Worm (Caenorhabditis elegans) whole organism, L1 larva: ENCODE data around the gene swm-1.

Source experiments
- C34B4.2 ChIP-seq: sonication (generic microtip); optimal IDR thresholded peaks from 2 replicates; lab custom pipeline; 2017; ENCODE audit warnings: mild to moderate bottlenecking, missing genetic modification characterization, missing compliant biosample characterization
- Y116A8C.19 ChIP-seq: sonication (generic microtip); optimal IDR thresholded peaks from 2 replicates; lab custom pipeline; 2016; ENCODE audit warnings: missing compliant biosample characterization, missing genetic modification characterization, borderline replicate concordance
- aha-1 ChIP-seq: fragments of 150-350 bp; optimal IDR thresholded peaks from 2 replicates; lab custom pipeline; 2014; ENCODE audit warnings: missing biosample characterization, missing genetic modification characterization
- alr-1 ChIP-seq: fragments of 200-800 bp; sonication (Bioruptor generic); optimal IDR thresholded peaks from 2 replicates; lab custom pipeline; 2018; ENCODE audit warnings: borderline replicate concordance, mild to moderate bottlenecking, missing genetic modification characterization, missing compliant biosample characterization
- ceh-63 ChIP-seq: fragments of 200-800 bp; sonication (Bioruptor generic); optimal IDR thresholded peaks from 2 replicates; lab custom pipeline; 2018; ENCODE audit warnings: mild to moderate bottlenecking, missing genetic modification characterization, missing compliant biosample characterization
- ceh-82 ChIP-seq, 3 experiments: fragments of 150-350 bp in 1 of 3; sonication (generic microtip) in 2 of 3; optimal IDR thresholded peaks; 2 replicates each; lab custom pipeline; 2014 to 2017; ENCODE audit warnings: missing biosample characterization in 3 of 3, missing genetic modification characterization in 3 of 3
- ceh-90 ChIP-seq: sonication (generic microtip); optimal IDR thresholded peaks from 2 replicates; lab custom pipeline; 2016; ENCODE audit warnings: missing genetic modification characterization, missing compliant biosample characterization
- ces-1 ChIP-seq: fragments of 150-350 bp; optimal IDR thresholded peaks from 2 replicates; lab custom pipeline; 2014; ENCODE audit warnings: missing biosample characterization, missing genetic modification reagents, missing genetic modification characterization
- dpl-1 ChIP-seq, 3 experiments: fragments of 150-350 bp in 2 of 3; sonication (generic microtip) in 1 of 3; optimal IDR thresholded peaks; 2 replicates each; lab custom pipeline; 2014 to 2017; ENCODE audit warnings: missing biosample characterization in 3 of 3, missing genetic modification characterization in 3 of 3, missing genetic modification reagents in 3 of 3
- dsc-1 ChIP-seq: sonication (generic microtip); optimal IDR thresholded peaks from 2 replicates; lab custom pipeline; 2016; ENCODE audit warnings: mild to moderate bottlenecking, missing genetic modification characterization, missing compliant biosample characterization
- egl-13 ChIP-seq: sonication (generic microtip); optimal IDR thresholded peaks from 2 replicates; lab custom pipeline; 2016; ENCODE audit warnings: missing genotype, missing genetic modification reagents, missing genetic modification characterization, missing compliant biosample characterization
- egl-27 ChIP-seq, 2 experiments: fragments of 150-350 bp in 1 of 2; sonication (generic microtip); optimal IDR thresholded peaks; 3 replicates each; lab custom pipeline; 2017 to 2018; ENCODE audit warnings: missing biosample characterization in 2 of 2, missing genetic modification characterization in 2 of 2, missing genetic modification reagents in 2 of 2
- elt-3 ChIP-seq, 6 experiments: fragments of 150-350 bp in 1 of 6; sonication (generic microtip); optimal IDR thresholded peaks; 2 replicates each; lab custom pipeline; 2017 to 2018; ENCODE audit warnings: missing biosample characterization in 6 of 6, missing genetic modification characterization in 6 of 6, inconsistent platforms in 1 of 6
- ets-5 ChIP-seq: fragments of 200-800 bp; sonication (Bioruptor generic); IDR thresholded peaks from 2 replicates; pipeline ENCODE4 v1.3.6; 2022; ENCODE audit warnings: missing genetic modification characterization, missing compliant biosample characterization
- fkh-4 ChIP-seq: sonication (generic microtip); optimal IDR thresholded peaks from 2 replicates; lab custom pipeline; 2016; ENCODE audit warnings: missing compliant biosample characterization, missing genetic modification characterization, borderline replicate concordance
- grh-1 ChIP-seq: fragments of 200-800 bp; sonication (Bioruptor generic); IDR thresholded peaks from 2 replicates; pipeline ENCODE4 v1.3.6; 2022; ENCODE audit warnings: missing genetic modification reagents, missing genetic modification characterization, missing compliant biosample characterization
- hlh-17 ChIP-seq: fragments of 200-800 bp; sonication (Bioruptor generic); optimal IDR thresholded peaks from 2 replicates; lab custom pipeline; 2018; ENCODE audit warnings: missing genetic modification characterization, mild to moderate bottlenecking, missing compliant biosample characterization, moderate library complexity, borderline replicate concordance
- hpl-2 ChIP-seq: fragments of 150-350 bp; optimal IDR thresholded peaks from 2 replicates; lab custom pipeline; 2014; ENCODE audit warnings: missing biosample characterization, missing genetic modification reagents, missing genetic modification characterization
- irx-1 ChIP-seq: sonication (generic microtip); optimal IDR thresholded peaks from 2 replicates; lab custom pipeline; 2016; ENCODE audit warnings: missing genetic modification characterization, missing compliant biosample characterization
- jun-1 ChIP-seq: fragments of 150-350 bp; optimal IDR thresholded peaks from 2 replicates; lab custom pipeline; 2014; ENCODE audit warnings: missing biosample characterization, missing genetic modification reagents, missing genetic modification characterization
- lin-13 ChIP-seq: fragments of 150-350 bp; optimal IDR thresholded peaks from 2 replicates; lab custom pipeline; 2014; ENCODE audit warnings: missing biosample characterization, missing genetic modification reagents, missing genetic modification characterization
- lin-14 ChIP-seq: fragments of 200-800 bp; sonication (Bioruptor generic); optimal IDR thresholded peaks from 2 replicates; lab custom pipeline; 2018; ENCODE audit warnings: mild to moderate bottlenecking, missing genetic modification characterization, moderate library complexity, missing compliant biosample characterization
- lin-15B ChIP-seq: fragments of 150-350 bp; sonication (generic microtip); optimal IDR thresholded peaks from 3 replicates; lab custom pipeline; 2014; ENCODE audit warnings: missing biosample characterization, missing genetic modification characterization
- lin-35 ChIP-seq, 2 experiments: fragments of 150-350 bp; optimal IDR thresholded peaks; 2 replicates each; lab custom pipeline; 2014; ENCODE audit warnings: missing biosample characterization in 2 of 2, missing genetic modification characterization in 2 of 2, missing genetic modification reagents in 2 of 2
- lsy-2 ChIP-seq, 2 experiments: fragments of 150-350 bp; optimal IDR thresholded peaks; 2 replicates each; lab custom pipeline; 2014; ENCODE audit warnings: missing biosample characterization in 2 of 2, missing genetic modification characterization in 2 of 2
- mab-9 ChIP-seq: fragments of 200-800 bp; sonication (Bioruptor generic); IDR thresholded peaks from 2 replicates; pipeline ENCODE4 v1.3.6; 2022; ENCODE audit warnings: missing genetic modification reagents, missing genetic modification characterization, missing compliant biosample characterization
- mdl-1 ChIP-seq, 2 experiments: fragments of 150-350 bp; optimal IDR thresholded peaks; 2 replicates each; lab custom pipeline; 2014 to 2017; ENCODE audit warnings: missing biosample characterization in 2 of 2, missing genetic modification characterization in 2 of 2, inconsistent platforms in 1 of 2
- mep-1 ChIP-seq: fragments of 150-350 bp; optimal IDR thresholded peaks from 2 replicates; lab custom pipeline; 2014; ENCODE audit warnings: missing biosample characterization, missing genetic modification characterization
- nhr-19 ChIP-seq: fragments of 200-800 bp; sonication (Bioruptor generic); conservative IDR thresholded peaks from 2 replicates; pipeline ENCODE4 v1.3.6; 2022; ENCODE audit warnings: missing genetic modification characterization, missing compliant biosample characterization
- nhr-20 ChIP-seq: sonication (generic microtip); optimal IDR thresholded peaks from 2 replicates; lab custom pipeline; 2016; ENCODE audit warnings: mild to moderate bottlenecking, missing genetic modification characterization, missing compliant biosample characterization
- nhr-237 ChIP-seq: fragments of 150-350 bp; optimal IDR thresholded peaks from 2 replicates; lab custom pipeline; 2014; ENCODE audit warnings: missing biosample characterization, missing genetic modification characterization
- nhr-47 ChIP-seq: sonication (generic microtip); optimal IDR thresholded peaks from 2 replicates; lab custom pipeline; 2016; ENCODE audit warnings: mild to moderate bottlenecking, missing genetic modification characterization, moderate library complexity, missing compliant biosample characterization
- nhr-71 ChIP-seq: sonication (generic microtip); optimal IDR thresholded peaks from 2 replicates; lab custom pipeline; 2016; ENCODE audit warnings: mild to moderate bottlenecking, missing genetic modification characterization, moderate library complexity, missing compliant biosample characterization
- nhr-84 ChIP-seq: sonication (generic microtip); optimal IDR thresholded peaks from 2 replicates; lab custom pipeline; 2017; ENCODE audit warnings: missing biosample characterization, missing genetic modification characterization
- nhr-85 ChIP-seq: sonication (generic microtip); peaks from one replicate; lab custom pipeline; 2016; ENCODE audit warnings: missing genetic modification characterization, inconsistent platforms, missing compliant biosample characterization
- rnt-1 ChIP-seq: sonication (generic microtip); optimal IDR thresholded peaks from 2 replicates; lab custom pipeline; 2016; ENCODE audit warnings: mild to moderate bottlenecking, missing genetic modification characterization, moderate library complexity, missing compliant biosample characterization
- skn-1 ChIP-seq: fragments of 150-350 bp; optimal IDR thresholded peaks from 2 replicates; lab custom pipeline; 2014; ENCODE audit warnings: missing biosample characterization, missing genetic modification characterization
- sox-4 ChIP-seq: sonication (generic microtip); optimal IDR thresholded peaks from 2 replicates; lab custom pipeline; 2016; ENCODE audit warnings: missing genetic modification characterization, missing compliant biosample characterization
- sptf-1 ChIP-seq: fragments of 150-350 bp; optimal IDR thresholded peaks from 2 replicates; lab custom pipeline; 2014; ENCODE audit warnings: missing biosample characterization, missing genetic modification characterization
- swsn-7 ChIP-seq: sonication (generic microtip); optimal IDR thresholded peaks from 2 replicates; lab custom pipeline; 2016; ENCODE audit warnings: missing genetic modification characterization, missing compliant biosample characterization
- unc-62 ChIP-seq: fragments of 150-350 bp; optimal IDR thresholded peaks from 2 replicates; lab custom pipeline; 2014; ENCODE audit warnings: missing biosample characterization, missing genetic modification reagents, missing genetic modification characterization
- unc-98 ChIP-seq: fragments of 200-800 bp; sonication (Bioruptor generic); IDR thresholded peaks from 2 replicates; pipeline ENCODE4 v1.3.6; 2022; ENCODE audit warnings: missing genetic modification characterization, missing compliant biosample characterization
- xbp-1 ChIP-seq: sonication (generic microtip); optimal IDR thresholded peaks from 2 replicates; lab custom pipeline; 2016; ENCODE audit warnings: missing genetic modification characterization, missing compliant biosample characterization
- zip-4 ChIP-seq: fragments of 200-800 bp; sonication (Bioruptor generic); optimal IDR thresholded peaks from 2 replicates; lab custom pipeline; 2018; ENCODE audit warnings: mild to moderate bottlenecking, missing genetic modification characterization, moderate library complexity, missing compliant biosample characterization
- ztf-4 ChIP-seq: fragments of 150-350 bp; optimal IDR thresholded peaks from 2 replicates; lab custom pipeline; 2014; ENCODE audit warnings: missing biosample characterization, missing genetic modification characterization

swm-1 gene

DNA sequence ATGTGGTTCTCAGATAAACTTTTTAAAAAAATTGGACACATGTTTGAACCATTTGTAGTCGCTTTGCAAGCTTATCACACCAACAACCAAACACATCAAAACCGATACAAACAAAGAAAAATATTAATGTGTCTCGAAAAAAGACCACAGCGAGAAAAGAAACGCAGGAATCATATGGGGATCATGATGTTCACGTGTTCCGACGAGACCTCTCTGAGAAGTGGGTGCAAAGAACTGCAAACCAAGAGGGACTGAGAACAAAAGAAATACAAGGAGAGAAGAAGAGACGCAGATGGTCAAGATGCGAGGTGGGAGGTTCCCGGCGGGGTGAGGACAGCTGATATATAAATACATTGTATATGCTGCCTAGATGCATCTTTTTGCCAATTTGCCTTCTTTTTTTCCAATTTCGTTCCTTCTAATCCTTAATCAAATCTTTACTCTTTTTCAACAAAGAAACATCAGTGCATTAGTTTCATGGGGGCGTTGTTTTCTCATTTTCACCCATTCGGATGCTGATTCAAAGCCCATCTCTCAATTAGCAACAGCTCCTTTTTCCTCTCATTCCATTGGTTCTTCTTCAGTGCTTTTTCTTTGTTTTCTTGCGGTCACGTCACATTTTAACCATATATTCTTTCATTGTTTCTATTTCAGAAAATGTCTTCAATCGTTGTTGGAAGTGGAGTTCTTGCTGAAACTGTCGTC lies 41.1 kb upstream of the swm-1 start, which contains the start of gene F21C10.10 (continued):
- TF ChIP-seq ceh-90 (tag; lab: Kevin White, UChicago) (no peak), lin-14 (GFP tag; lab: Kevin White, UChicago) (peak; percentile 94), mab-9 (GFP tag; lab: Robert Waterston, UW) (0 out of 2 replicates have a peak, but pooled peaks have one; percentile 7)

DNA sequence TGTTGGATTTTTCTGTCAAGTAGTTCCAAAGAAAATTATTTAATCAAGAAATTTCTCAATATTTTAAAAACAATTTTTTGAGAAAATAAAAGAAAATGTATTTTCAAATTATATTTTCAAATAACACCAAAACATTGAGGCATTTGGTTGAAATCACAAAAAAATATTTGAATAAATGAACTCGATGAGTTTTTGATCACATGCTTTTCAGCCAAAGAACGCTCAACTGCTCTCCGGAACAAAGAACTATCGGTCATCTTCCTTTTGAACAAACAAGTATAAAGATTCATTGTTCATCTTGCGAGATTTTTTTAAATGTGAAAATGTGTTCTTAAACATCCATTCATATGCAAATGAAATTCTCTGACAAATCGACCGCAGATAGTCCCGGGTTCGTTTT lies 40.3 kb upstream of the swm-1 start:
- TF ChIP-seq C34B4.2 (tag; lab: Kevin White, UChicago) = no peak
- TF ChIP-seq fkh-4 = no peak
- TF ChIP-seq skn-1 (tag; lab: Kevin White, UChicago) = peak; percentile 20
- TF ChIP-seq ces-1 (GFP tag; lab: Kevin White, UChicago) = no peak
- no peak for TF ChIP-seq xbp-1 (tag; lab: Kevin White, UChicago)
- TF ChIP-seq rnt-1 (tag; lab: Kevin White, UChicago) = no peak
- TF ChIP-seq ceh-82 (tag; optimal IDR thresholded peaks at IDR 0.05; lab: Kevin White, UChicago) = no peak
- TF ChIP-seq swsn-7 (tag; lab: Kevin White, UChicago) = no peak
- TF ChIP-seq unc-98 (GFP tag; lab: Robert Waterston, UW) = no peak
- no peak for TF ChIP-seq nhr-84
- TF ChIP-seq nhr-85 (tag; lab: Kevin White, UChicago) = no peak
- no peak for TF ChIP-seq lin-15B (tag; lab: Kevin White, UChicago)
- no peak for TF ChIP-seq nhr-20 (tag; lab: Kevin White, UChicago)
- TF ChIP-seq nhr-19 (GFP tag; lab: Robert Waterston, UW) = peak; percentile 80
- TF ChIP-seq dpl-1 (GFP tag; optimal IDR thresholded peaks at IDR 0.05; lab: Kevin White, UChicago) = no peak
- no peak for TF ChIP-seq nhr-71 (tag; lab: Kevin White, UChicago)
- no peak for TF ChIP-seq sox-4
- TF ChIP-seq aha-1 = no peak
- TF ChIP-seq lsy-2 (tag; optimal IDR thresholded peaks at IDR 0.05; lab: Kevin White, UChicago) = no peak
- TF ChIP-seq ets-5 (GFP tag; lab: Robert Waterston, UW) = no peak
- no peak for TF ChIP-seq egl-27 (tag; optimal IDR thresholded peaks at IDR 0.05; lab: Kevin White, UChicago)
- no peak for TF ChIP-seq nhr-237 (tag; lab: Kevin White, UChicago)
- no peak for TF ChIP-seq grh-1 (GFP tag; lab: Robert Waterston, UW)
- TF ChIP-seq lin-13 (GFP tag; lab: Kevin White, UChicago) = no peak
- TF ChIP-seq egl-13 = no peak
- TF ChIP-seq lin-35 (GFP tag; optimal IDR thresholded peaks at IDR 0.05; lab: Kevin White, UChicago) = peak in 1 of 2 experiments; percentile 14

DNA sequence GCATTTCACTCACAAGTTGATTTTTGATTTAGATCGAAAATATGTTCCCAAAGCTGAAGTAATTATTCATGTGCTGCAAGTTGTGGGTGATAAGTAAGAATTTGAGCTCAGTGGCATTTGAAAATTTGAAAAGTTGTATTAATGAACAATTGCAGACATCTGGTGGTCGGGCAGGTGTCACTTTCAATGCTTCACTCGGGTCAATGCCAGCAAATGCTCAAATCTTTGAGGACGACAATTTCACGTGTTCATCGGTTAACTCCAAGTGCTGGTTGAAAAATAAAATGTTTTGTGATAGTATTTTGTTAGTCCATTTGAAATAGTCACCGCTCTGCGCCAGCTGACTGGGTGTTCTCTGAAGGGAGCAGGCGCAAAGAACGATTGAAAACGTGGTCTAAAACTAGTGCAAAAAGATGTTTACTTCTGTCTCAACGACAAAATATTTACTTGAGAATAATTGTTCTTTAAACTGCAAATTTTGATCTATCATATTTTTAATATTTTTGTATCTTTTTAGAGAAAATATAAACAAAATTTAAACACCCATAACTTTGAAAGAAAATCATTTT lies 39.5 kb upstream of the swm-1 start:
- no peak for TF ChIP-seq ceh-63 (GFP tag; lab: Kevin White, UChicago)
- no peak for TF ChIP-seq lin-15B (tag; lab: Kevin White, UChicago)
- TF ChIP-seq lin-13 (GFP tag; lab: Kevin White, UChicago) = no peak
- TF ChIP-seq nhr-85 (tag; lab: Kevin White, UChicago) = peak; percentile 95
- peak; percentile 52 for TF ChIP-seq grh-1 (GFP tag; lab: Robert Waterston, UW)
- no peak for TF ChIP-seq alr-1 (tag; lab: Kevin White, UChicago)
- TF ChIP-seq zip-4 (GFP tag; lab: Kevin White, UChicago) = no peak
- TF ChIP-seq Y116A8C.19 (tag; lab: Kevin White, UChicago) = no peak
- TF ChIP-seq nhr-47 (tag; lab: Kevin White, UChicago) = peak; percentile 67
- TF ChIP-seq nhr-84 = no peak
- no peak for TF ChIP-seq mab-9 (GFP tag; lab: Robert Waterston, UW)
- peak in 1 of 2 experiments; percentile 95 for TF ChIP-seq mdl-1 (tag; optimal IDR thresholded peaks at IDR 0.05; lab: Kevin White, UChicago)
- no peak for TF ChIP-seq dsc-1 (tag; lab: Kevin White, UChicago)
- TF ChIP-seq egl-27 (tag; optimal IDR thresholded peaks at IDR 0.05; lab: Kevin White, UChicago) = no peak
- TF ChIP-seq hpl-2 (GFP tag; lab: Kevin White, UChicago) = no peak
- no peak for TF ChIP-seq hlh-17
- peak; percentile 51 for TF ChIP-seq mep-1 (tag; lab: Kevin White, UChicago)
- no peak for TF ChIP-seq fkh-4
- TF ChIP-seq xbp-1 (tag; lab: Kevin White, UChicago) = peak; percentile 66
- peak; percentile 89 for TF ChIP-seq lin-14 (GFP tag; lab: Kevin White, UChicago)
- TF ChIP-seq sptf-1 (tag; lab: Kevin White, UChicago) = no peak
- no peak for TF ChIP-seq sox-4
- peak; percentile 18 for TF ChIP-seq jun-1 (tag; lab: Kevin White, UChicago)
- TF ChIP-seq unc-62 (GFP tag; lab: Kevin White, UChicago) = no peak
- no peak for TF ChIP-seq ztf-4 (tag; lab: Kevin White, UChicago)
- peak in 2 of 6 experiments; percentile 40 to 44 for TF ChIP-seq elt-3 (tag; optimal IDR thresholded peaks at IDR 0.05; lab: Kevin White, UChicago)
- TF ChIP-seq unc-98 (GFP tag; lab: Robert Waterston, UW) = no peak
- TF ChIP-seq irx-1 (tag; lab: Kevin White, UChicago) = peak; percentile 75
